Worm (Caenorhabditis elegans): ENCODE results near the gene apc-17.

apc-17 gene

ce11 chrII:11101171-11101570 lies 6.8 kb upstream of the apc-17 start:
- no peak for TF ChIP-seq xbp-1 (tag; optimal IDR thresholded peaks at IDR 0.05)
- no peak for TF ChIP-seq unc-30 (tag; optimal IDR thresholded peaks at IDR 0.05)
- TF ChIP-seq ztf-4 (tag; optimal IDR thresholded peaks at IDR 0.05) = no peak
- TF ChIP-seq sptf-1 (tag; optimal IDR thresholded peaks at IDR 0.05) = no peak
- TF ChIP-seq fkh-8 (tag; optimal IDR thresholded peaks at IDR 0.05) = no peak
- no peak for TF ChIP-seq rnt-1 (tag; optimal IDR thresholded peaks at IDR 0.05)
- TF ChIP-seq skn-1 (tag; optimal IDR thresholded peaks at IDR 0.05) = no peak
- no peak for TF ChIP-seq snu-23 (GFP tag; optimal IDR thresholded peaks at IDR 0.05)
- no peak for TF ChIP-seq fkh-10 (GFP tag; optimal IDR thresholded peaks at IDR 0.05)
- no peak for TF ChIP-seq isw-1 (GFP tag; IDR thresholded peaks at IDR 0.05)
- no peak for TF ChIP-seq zag-1 (tag; optimal IDR thresholded peaks at IDR 0.05)
- no peak for TF ChIP-seq zip-4 (GFP tag; optimal IDR thresholded peaks at IDR 0.05)
- TF ChIP-seq pax-3 (tag; optimal IDR thresholded peaks at IDR 0.05) = no peak
- no peak for TF ChIP-seq ceh-82 (tag; optimal IDR thresholded peaks at IDR 0.05)
- no peak for TF ChIP-seq C04F5.9 (tag; optimal IDR thresholded peaks at IDR 0.05)
- no peak for TF ChIP-seq tlp-1 (tag; optimal IDR thresholded peaks at IDR 0.05)
- no peak for TF ChIP-seq lsy-2 (tag; optimal IDR thresholded peaks at IDR 0.05)
- TF ChIP-seq ama-1 (optimal IDR thresholded peaks at IDR 0.05) = no peak

ce11 chrII:11103052-11103451 lies 4.9 kb upstream of the apc-17 start:
- no peak for TF ChIP-seq sox-4 (tag; optimal IDR thresholded peaks at IDR 0.05)
- TF ChIP-seq nhr-20 (tag; optimal IDR thresholded peaks at IDR 0.05) = peak; percentile 68
- no peak for TF ChIP-seq hlh-4 (tag; optimal IDR thresholded peaks at IDR 0.05)
- peak; percentile 73 to 74 for TF ChIP-seq efl-1 (optimal IDR thresholded peaks at IDR 0.05)
- peak; percentile 71 to 94 for TF ChIP-seq efl-1 (GFP tag; optimal IDR thresholded peaks at IDR 0.05 in 1 of 2)
- TF ChIP-seq elt-3 (tag; optimal IDR thresholded peaks at IDR 0.05) = peak in 2 of 6 experiments; percentile 10 to 39
- no peak for TF ChIP-seq zag-1 (tag; optimal IDR thresholded peaks at IDR 0.05)
- peak; percentile 71 for TF ChIP-seq nhr-71 (tag; optimal IDR thresholded peaks at IDR 0.05)
- TF ChIP-seq jun-1 (tag; optimal IDR thresholded peaks at IDR 0.05) = no peak
- TF ChIP-seq unc-30 (tag; optimal IDR thresholded peaks at IDR 0.05) = no peak
- no peak for TF ChIP-seq alr-1 (tag; optimal IDR thresholded peaks at IDR 0.05; ENCODE audit: borderline replicate concordance)
- no peak for TF ChIP-seq sptf-1 (tag; optimal IDR thresholded peaks at IDR 0.05)
- no peak for TF ChIP-seq sup-37 (GFP tag; optimal IDR thresholded peaks at IDR 0.05)
- peak; percentile 51 for TF ChIP-seq nhr-47 (tag; optimal IDR thresholded peaks at IDR 0.05)
- peak; percentile 78 for TF ChIP-seq skn-1 (tag; optimal IDR thresholded peaks at IDR 0.05)
- peak; percentile 74 to 85 for TF ChIP-seq lin-35 (GFP tag; optimal IDR thresholded peaks at IDR 0.05)
- peak; percentile 19 for TF ChIP-seq unc-86 (tag; optimal IDR thresholded peaks at IDR 0.05)
- TF ChIP-seq ets-5 (GFP tag; IDR thresholded peaks at IDR 0.05) = no peak
- no peak for TF ChIP-seq ces-1 (GFP tag; optimal IDR thresholded peaks at IDR 0.05)
- TF ChIP-seq lsy-2 (tag; optimal IDR thresholded peaks at IDR 0.05) = peak; percentile 67 to 88
- TF ChIP-seq nhr-85 (tag) = peak; percentile 80
- TF ChIP-seq swsn-7 (tag; optimal IDR thresholded peaks at IDR 0.05) = peak; percentile 38
- no peak for TF ChIP-seq aly-2 (tag; optimal IDR thresholded peaks at IDR 0.05)
- TF ChIP-seq elt-2 (tag; optimal IDR thresholded peaks at IDR 0.05) = no peak
- peak; percentile 32 for TF ChIP-seq nhr-77 (tag; optimal IDR thresholded peaks at IDR 0.05)
- TF ChIP-seq lin-15B (tag; optimal IDR thresholded peaks at IDR 0.05) = peak; percentile 10
- TF ChIP-seq nhr-28 (tag; optimal IDR thresholded peaks at IDR 0.05) = no peak
- no peak for TF ChIP-seq lin-39 (tag; optimal IDR thresholded peaks at IDR 0.05)
- TF ChIP-seq tlp-1 (tag; optimal IDR thresholded peaks at IDR 0.05) = no peak
- peak; percentile 26 for TF ChIP-seq isw-1 (GFP tag; IDR thresholded peaks at IDR 0.05)
- peak; percentile 32 for TF ChIP-seq nhr-90 (tag; optimal IDR thresholded peaks at IDR 0.05; ENCODE audit: poor library complexity)
- no peak for TF ChIP-seq nhr-12 (tag; optimal IDR thresholded peaks at IDR 0.05)
- peak; percentile 6; the same call in 1 of the 2 replicates for TF ChIP-seq nhr-19 (GFP tag; conservative IDR thresholded peaks at IDR 0.05)
- peak; percentile 53 for TF ChIP-seq fkh-8 (tag; optimal IDR thresholded peaks at IDR 0.05)
- TF ChIP-seq mep-1 (tag; optimal IDR thresholded peaks at IDR 0.05) = peak; percentile 82
- no peak for TF ChIP-seq vab-15 (tag; optimal IDR thresholded peaks at IDR 0.05)
- peak; percentile 55 for TF ChIP-seq lin-13 (GFP tag; optimal IDR thresholded peaks at IDR 0.05)
- TF ChIP-seq lin-14 (GFP tag; optimal IDR thresholded peaks at IDR 0.05) = peak; percentile 94
- peak; percentile 75 for TF ChIP-seq unc-130 (tag; optimal IDR thresholded peaks at IDR 0.05)
- peak; percentile 23 for TF ChIP-seq pax-3 (tag; optimal IDR thresholded peaks at IDR 0.05)
- no peak for TF ChIP-seq ceh-8 (GFP tag; optimal IDR thresholded peaks at IDR 0.05)
- no peak for TF ChIP-seq dsc-1 (tag; optimal IDR thresholded peaks at IDR 0.05)
- TF ChIP-seq F16B12.6 (tag; optimal IDR thresholded peaks at IDR 0.05) = peak; percentile 37

Measured in whole organism, L1 larva.